Fruit fly (Drosophila melanogaster): Measurements from ENCODE around the gene lqfR.

- TF ChIP-seq psq (optimal IDR thresholded peaks at IDR 0.05) (no peak), CG8478 (optimal IDR thresholded peaks at IDR 0.05) (no peak), Dll (optimal IDR thresholded peaks at IDR 0.05) (no peak), pan (optimal IDR thresholded peaks at IDR 0.05) (no peak)
These were observed 35.4 kb downstream of the lqfR start, which contains the start of gene CG12499 for dm6 chr3R:22446493-22446892.

All from whole organism.